Fruit fly (Drosophila melanogaster) whole organism, wandering third instar larva: Measurements from ENCODE around the gene cm.

Source experiments
- CrebA ChIP-seq: fragments of 200-800 bp; sonication (Bioruptor generic); optimal IDR thresholded peaks from 2 replicates; lab custom pipeline; 2016; ENCODE audit warnings: missing biosample characterization, mild to moderate bottlenecking, missing genetic modification characterization, borderline replicate concordance
- Dfd ChIP-seq: fragments of >200 bp; optimal IDR thresholded peaks from 2 replicates; lab custom pipeline; 2017; ENCODE audit warnings: missing biosample characterization, missing genetic modification characterization
- Hr78 ChIP-seq: fragments of >200 bp; optimal IDR thresholded peaks from 2 replicates; lab custom pipeline; 2017; ENCODE audit warnings: missing biosample characterization, missing genetic modification characterization
- Vsx2 ChIP-seq: fragments of 200-300, 225-300 bp; sonication (Bioruptor generic); optimal IDR thresholded peaks from 2 replicates; lab custom pipeline; 2018; ENCODE audit warnings: missing biosample characterization, missing genetic modification characterization; ENCODE audit not compliant: partially characterized antibody
- ey ChIP-seq: fragments of 200-800 bp; sonication (Bioruptor generic); optimal IDR thresholded peaks from 2 replicates; lab custom pipeline; 2016; ENCODE audit warnings: missing biosample characterization, missing genetic modification characterization
- h ChIP-seq: fragments of 200-800 bp; sonication (Bioruptor generic); optimal IDR thresholded peaks from 3 replicates; lab custom pipeline; 2016; ENCODE audit warnings: missing biosample characterization, mild to moderate bottlenecking, missing genetic modification characterization
- lola ChIP-seq: fragments of >200 bp; optimal IDR thresholded peaks from 2 replicates; lab custom pipeline; 2017; ENCODE audit warnings: missing biosample characterization, missing genetic modification characterization
- pan ChIP-seq: fragments of >200 bp; optimal IDR thresholded peaks from 2 replicates; lab custom pipeline; 2017
- sv ChIP-seq: fragments of 200-800 bp; sonication (Bioruptor generic); optimal IDR thresholded peaks from 3 replicates; lab custom pipeline; 2016; ENCODE audit warnings: missing biosample characterization, missing genetic modification characterization
- usp ChIP-seq: fragments of >200 bp; optimal IDR thresholded peaks from 2 replicates; lab custom pipeline; 2017; ENCODE audit warnings: missing biosample characterization, missing genetic modification characterization

DNA sequence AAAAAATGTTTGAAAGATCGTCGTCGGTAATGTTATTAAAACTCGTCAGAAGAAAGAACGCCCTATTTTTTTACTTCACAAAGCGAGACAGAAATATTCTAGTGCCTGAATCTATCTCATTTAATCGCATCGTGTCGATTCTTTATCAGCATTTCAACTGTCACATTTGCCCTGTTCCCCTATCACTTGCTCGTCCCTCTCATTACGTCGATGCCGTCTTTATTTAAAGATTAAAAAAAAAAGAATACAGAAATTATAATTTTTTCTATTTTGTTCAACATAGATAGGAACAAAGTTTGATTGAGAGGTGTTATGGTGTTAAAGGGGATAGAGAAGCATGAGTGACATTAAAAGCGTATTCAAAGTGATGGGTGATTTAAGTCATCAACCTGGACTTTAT lies 22.9 kb downstream of the cm start:
- TF ChIP-seq sv (no peak), pan (lab: Kevin White, UChicago) (no peak), lola (GFP tag; lab: Kevin White, UChicago) (no peak), usp (GFP tag; lab: Kevin White, UChicago) (no peak), Hr78 (no peak), Vsx2 (GFP tag; lab: Kevin White, UChicago) (no peak), h (GFP tag; lab: Kevin White, UChicago) (no peak), Dfd (GFP tag; lab: Kevin White, UChicago) (no peak), CrebA (no peak), ey (no peak)
